Worm (Caenorhabditis elegans) whole organism, L2 larva: ENCODE data around the gene R07C12.3.

Experiments used
- C34F6.9 ChIP-seq: fragments of 150-350 bp; optimal IDR thresholded peaks from 2 replicates; lab custom pipeline; 2014; ENCODE audit warnings: missing biosample characterization, missing genetic modification characterization
- F13H6.1 ChIP-seq: sonication (generic microtip); optimal IDR thresholded peaks from 2 replicates; lab custom pipeline; 2016; ENCODE audit warnings: missing genetic modification characterization, missing compliant biosample characterization
- Y55F3AM.14 ChIP-seq: fragments of 200-800 bp; sonication (Bioruptor generic); optimal IDR thresholded peaks from 2 replicates; lab custom pipeline; 2018; ENCODE audit warnings: mild to moderate bottlenecking, missing genetic modification characterization, missing compliant biosample characterization
- aly-2 ChIP-seq: fragments of 150-350 bp; optimal IDR thresholded peaks from 2 replicates; lab custom pipeline; 2014; ENCODE audit warnings: missing biosample characterization, missing genetic modification characterization
- ama-1 ChIP-seq: fragments of 150-350 bp; optimal IDR thresholded peaks from 2 replicates; lab custom pipeline; 2018; ENCODE audit warnings: inconsistent platforms
- blmp-1 ChIP-seq: sonication (generic microtip); optimal IDR thresholded peaks from 2 replicates; lab custom pipeline; 2017; ENCODE audit warnings: missing genetic modification characterization, mild to moderate bottlenecking, missing compliant biosample characterization, antibody characterized with exemption, moderate library complexity; ENCODE audit not compliant: insufficient read depth
- ceh-16 ChIP-seq: fragments of 150-350 bp; optimal IDR thresholded peaks from 2 replicates; lab custom pipeline; 2014; ENCODE audit warnings: missing biosample characterization, missing genetic modification characterization
- ceh-82 ChIP-seq: fragments of 150-350 bp; optimal IDR thresholded peaks from 2 replicates; lab custom pipeline; 2014; ENCODE audit warnings: missing biosample characterization, missing genetic modification characterization
- dmd-4 ChIP-seq: sonication (generic microtip); optimal IDR thresholded peaks from 2 replicates; lab custom pipeline; 2017; ENCODE audit warnings: missing biosample characterization, missing genetic modification characterization
- egl-27 ChIP-seq: sonication (generic microtip); optimal IDR thresholded peaks from 3 replicates; lab custom pipeline; 2017; ENCODE audit warnings: missing biosample characterization, missing genetic modification reagents, missing genetic modification characterization
- elt-1 ChIP-seq: fragments of 150-350 bp; optimal IDR thresholded peaks from 2 replicates; lab custom pipeline; 2014; ENCODE audit warnings: missing biosample characterization, missing genetic modification characterization
- elt-3 ChIP-seq: sonication (generic microtip); optimal IDR thresholded peaks from 2 replicates; lab custom pipeline; 2017; ENCODE audit warnings: missing biosample characterization, missing genetic modification characterization
- fos-1 ChIP-seq: fragments of 150-350 bp; optimal IDR thresholded peaks from 2 replicates; lab custom pipeline; 2014; ENCODE audit warnings: missing biosample characterization, missing genetic modification characterization
- lin-11 ChIP-seq: fragments of 150-350 bp; sonication (generic microtip); optimal IDR thresholded peaks from 2 replicates; lab custom pipeline; 2014; ENCODE audit warnings: missing biosample characterization, missing genetic modification characterization, inconsistent platforms, mixed read lengths
- lin-13 ChIP-seq: fragments of 150-350 bp; optimal IDR thresholded peaks from 2 replicates; lab custom pipeline; 2014; ENCODE audit warnings: missing biosample characterization, missing genetic modification reagents, missing genetic modification characterization
- lin-39 ChIP-seq: fragments of 150-350 bp; optimal IDR thresholded peaks from 2 replicates; lab custom pipeline; 2014; ENCODE audit warnings: missing biosample characterization, missing genetic modification reagents, missing genetic modification characterization
- lsy-2 ChIP-seq, 2 experiments: fragments of 150-350 bp in 1 of 2; sonication (generic microtip) in 1 of 2; optimal IDR thresholded peaks; 2 replicates each; lab custom pipeline; 2014 to 2017; ENCODE audit warnings: missing biosample characterization in 2 of 2, missing genetic modification characterization in 2 of 2
- mbf-1 ChIP-seq: sonication (generic microtip); optimal IDR thresholded peaks from 2 replicates; lab custom pipeline; 2017; ENCODE audit warnings: missing biosample characterization, missing genetic modification characterization
- nhr-10 ChIP-seq: sonication (generic microtip); optimal IDR thresholded peaks from 2 replicates; lab custom pipeline; 2017; ENCODE audit warnings: missing biosample characterization, missing genetic modification characterization
- nhr-11 ChIP-seq: fragments of 150-350 bp; optimal IDR thresholded peaks from 2 replicates; lab custom pipeline; 2014; ENCODE audit warnings: missing biosample characterization, missing genetic modification characterization
- nhr-12 ChIP-seq: fragments of 150-350 bp; optimal IDR thresholded peaks from 2 replicates; lab custom pipeline; 2014; ENCODE audit warnings: missing biosample characterization, missing genetic modification characterization
- nhr-129 ChIP-seq: fragments of 150-350 bp; optimal IDR thresholded peaks from 2 replicates; lab custom pipeline; 2014; ENCODE audit warnings: missing biosample characterization, missing genetic modification characterization
- nhr-21 ChIP-seq: fragments of 150-350 bp; optimal IDR thresholded peaks from 2 replicates; lab custom pipeline; 2014; ENCODE audit warnings: missing biosample characterization, missing genetic modification characterization
- nhr-23 ChIP-seq: fragments of 150-350 bp; optimal IDR thresholded peaks from 2 replicates; lab custom pipeline; 2014; ENCODE audit warnings: missing biosample characterization, missing genetic modification reagents, missing genetic modification characterization
- nhr-237 ChIP-seq: fragments of 150-350 bp; optimal IDR thresholded peaks from 2 replicates; lab custom pipeline; 2014; ENCODE audit warnings: missing biosample characterization, missing genetic modification characterization
- nhr-25 ChIP-seq: fragments of 150-350 bp; sonication (generic microtip); optimal IDR thresholded peaks from 3 replicates; lab custom pipeline; 2014; ENCODE audit warnings: missing biosample characterization, missing genetic modification characterization
- nhr-77 ChIP-seq: fragments of 150-350 bp; optimal IDR thresholded peaks from 2 replicates; lab custom pipeline; 2014; ENCODE audit warnings: missing biosample characterization, missing genetic modification characterization
- peb-1 ChIP-seq: fragments of 150-350 bp; optimal IDR thresholded peaks from 2 replicates; lab custom pipeline; 2014; ENCODE audit warnings: missing biosample characterization, missing genetic modification characterization
- sem-4 ChIP-seq: fragments of 150-350 bp; optimal IDR thresholded peaks from 2 replicates; lab custom pipeline; 2014; ENCODE audit warnings: missing biosample characterization, missing genetic modification reagents, missing genetic modification characterization
- skn-1 ChIP-seq: sonication (generic microtip); optimal IDR thresholded peaks from 2 replicates; lab custom pipeline; 2017; ENCODE audit warnings: missing biosample characterization, missing genetic modification characterization
- sma-3 ChIP-seq: sonication (generic microtip); optimal IDR thresholded peaks from 2 replicates; lab custom pipeline; 2016; ENCODE audit warnings: missing genetic modification reagents, missing genetic modification characterization, missing compliant biosample characterization
- snpc-4 ChIP-seq: fragments of 150-350 bp; optimal IDR thresholded peaks from 2 replicates; lab custom pipeline; 2014; ENCODE audit warnings: missing biosample characterization, missing genetic modification characterization
- unc-39 ChIP-seq: fragments of 150-350 bp; optimal IDR thresholded peaks from 2 replicates; lab custom pipeline; 2014; ENCODE audit warnings: missing biosample characterization, missing genetic modification characterization
- zag-1 ChIP-seq: fragments of 150-350 bp; optimal IDR thresholded peaks from 2 replicates; lab custom pipeline; 2014; ENCODE audit warnings: missing biosample characterization, missing genetic modification characterization
- ztf-1 ChIP-seq: fragments of 200-800 bp; sonication (Bioruptor generic); conservative IDR thresholded peaks from 2 replicates; pipeline ENCODE4 v1.3.6; 2022; ENCODE audit warnings: missing genetic modification characterization, missing compliant biosample characterization
- ztf-11 ChIP-seq: sonication (generic microtip); optimal IDR thresholded peaks from 2 replicates; lab custom pipeline; 2017; ENCODE audit warnings: missing biosample characterization, missing genetic modification characterization
- ztf-4 ChIP-seq: fragments of 150-350 bp; optimal IDR thresholded peaks from 2 replicates; lab custom pipeline; 2014; ENCODE audit warnings: missing biosample characterization, missing genetic modification characterization

R07C12.3 gene

DNA sequence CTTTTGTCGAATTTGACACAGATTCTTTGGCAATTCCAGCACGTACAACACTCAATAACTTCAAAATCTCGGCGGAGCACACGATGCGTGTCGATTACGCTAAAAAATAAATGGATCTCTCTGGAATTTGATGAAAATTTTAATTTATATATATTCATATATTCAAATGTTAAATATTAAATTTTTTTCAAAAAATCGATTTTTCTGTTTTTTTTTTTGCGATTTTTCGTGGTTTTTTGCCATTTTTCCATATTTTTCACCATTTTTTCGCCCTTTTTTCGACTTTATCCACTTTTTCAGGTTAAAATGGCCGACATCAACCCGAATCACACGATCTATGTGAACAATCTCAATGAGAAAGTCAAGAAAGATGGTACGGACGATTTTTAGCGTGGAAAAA lies 28.9 kb downstream of the R07C12.3 start, which contains the start of gene rnp-3:
TSS of gene rnp-3 (plus strand) at position 301 of the 400 bp plus-strand sequence.
- no peak for TF ChIP-seq fos-1 (tag; lab: Kevin White, UChicago)
- TF ChIP-seq ama-1 (lab: Kevin White, UChicago): no peak
- TF ChIP-seq dmd-4 (tag; lab: Kevin White, UChicago): no peak
- no peak for TF ChIP-seq blmp-1 (tag; lab: Kevin White, UChicago)
- no peak for TF ChIP-seq ztf-1 (GFP tag; lab: Robert Waterston, UW)
- no peak for TF ChIP-seq ztf-4 (tag; lab: Kevin White, UChicago)
- no peak for TF ChIP-seq nhr-129
- no peak for TF ChIP-seq F13H6.1 (tag; lab: Kevin White, UChicago)
- no peak for TF ChIP-seq nhr-21 (tag; lab: Kevin White, UChicago)
- TF ChIP-seq Y55F3AM.14 (GFP tag; lab: Kevin White, UChicago): no peak
- TF ChIP-seq sma-3 (GFP tag; lab: Kevin White, UChicago): no peak
- TF ChIP-seq nhr-23 (tag; lab: Kevin White, UChicago): no peak
- TF ChIP-seq lin-11: no peak
- TF ChIP-seq zag-1 (tag; lab: Kevin White, UChicago): no peak

DNA sequence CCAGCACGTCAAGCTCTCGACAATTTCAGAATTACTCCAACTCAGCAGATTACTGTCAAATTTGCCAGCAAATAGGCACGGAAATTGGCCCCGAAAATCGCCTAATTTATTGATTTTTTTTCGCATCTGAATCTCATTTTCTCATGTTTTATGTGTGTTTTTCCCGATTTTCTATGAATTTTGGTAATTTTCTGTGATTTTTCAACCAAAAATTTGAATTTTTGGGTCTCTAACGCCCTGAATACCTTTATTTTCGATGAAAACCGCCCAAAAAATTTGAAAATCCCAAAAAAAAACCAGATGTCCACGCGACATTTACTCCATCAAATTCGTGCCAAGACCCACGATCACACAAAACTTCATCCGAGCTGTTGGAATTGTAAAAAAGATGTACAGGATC lies 31.2 kb downstream of the R07C12.3 start, which contains the start of gene dnj-15:
TSS of gene dnj-15 (plus strand) at position 301 of the 400 bp plus-strand sequence.
- TF ChIP-seq elt-1 (no peak), F13H6.1 (tag; lab: Kevin White, UChicago) (no peak), skn-1 (tag; lab: Kevin White, UChicago) (no peak)

- TF ChIP-seq unc-39 (tag; lab: Kevin White, UChicago): no peak
- TF ChIP-seq skn-1 (tag; lab: Kevin White, UChicago): no peak
- TF ChIP-seq ztf-1 (GFP tag; lab: Robert Waterston, UW): no peak
- no peak for TF ChIP-seq aly-2 (tag; lab: Kevin White, UChicago)
- no peak for TF ChIP-seq C34F6.9 (tag; lab: Kevin White, UChicago)
- TF ChIP-seq nhr-129: no peak
- TF ChIP-seq ceh-82 (tag; lab: Kevin White, UChicago): no peak
- no peak for TF ChIP-seq elt-3 (tag; lab: Kevin White, UChicago)
- TF ChIP-seq sma-3 (GFP tag; lab: Kevin White, UChicago): no peak
- no peak for TF ChIP-seq dmd-4 (tag; lab: Kevin White, UChicago)
- TF ChIP-seq ztf-4 (tag; lab: Kevin White, UChicago): no peak
Observed at ce11 chrIV:4176659-4177058, 31.8 kb downstream of the R07C12.3 start.

DNA sequence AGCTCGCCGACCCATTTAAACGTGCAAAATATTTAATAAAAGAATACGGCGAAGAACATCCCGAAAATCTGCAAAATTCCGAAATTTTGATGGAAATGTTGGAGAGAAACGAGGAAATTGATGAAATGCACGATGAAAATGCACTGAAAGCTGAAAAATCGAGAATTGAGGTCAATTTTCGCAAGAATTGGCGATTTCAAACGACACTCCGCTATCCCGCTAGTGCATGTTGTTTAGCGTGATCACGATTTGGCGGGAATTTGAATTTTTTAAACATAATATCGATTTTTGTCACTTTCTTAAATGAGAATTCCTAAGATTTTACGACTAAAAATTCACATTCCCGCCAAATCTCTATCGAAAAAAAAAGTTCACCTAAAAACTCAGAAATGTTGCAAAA lies 32.7 kb downstream of the R07C12.3 start:
- TF ChIP-seq lsy-2 (tag; optimal IDR thresholded peaks at IDR 0.05; lab: Kevin White, UChicago): no peak
- TF ChIP-seq dmd-4 (tag; lab: Kevin White, UChicago): no peak
- TF ChIP-seq lin-13 (GFP tag; lab: Kevin White, UChicago): no peak
- no peak for TF ChIP-seq nhr-10 (tag; lab: Kevin White, UChicago)
- no peak for TF ChIP-seq snpc-4 (tag; lab: Kevin White, UChicago)
- TF ChIP-seq peb-1 (tag; lab: Kevin White, UChicago): no peak
- TF ChIP-seq skn-1 (tag; lab: Kevin White, UChicago): no peak
- TF ChIP-seq ceh-82 (tag; lab: Kevin White, UChicago): no peak
- no peak for TF ChIP-seq zag-1 (tag; lab: Kevin White, UChicago)
- no peak for TF ChIP-seq ztf-4 (tag; lab: Kevin White, UChicago)
- TF ChIP-seq nhr-77: no peak
- TF ChIP-seq ztf-11: no peak
- no peak for TF ChIP-seq nhr-11 (tag; lab: Kevin White, UChicago)
- no peak for TF ChIP-seq nhr-237

- TF ChIP-seq elt-1 (no peak), ztf-1 (GFP tag; lab: Robert Waterston, UW) (no peak), ceh-82 (tag; lab: Kevin White, UChicago) (no peak), nhr-11 (tag; lab: Kevin White, UChicago) (no peak), skn-1 (tag; lab: Kevin White, UChicago) (no peak), nhr-12 (tag; lab: Kevin White, UChicago) (no peak), blmp-1 (tag; lab: Kevin White, UChicago) (no peak), egl-27 (no peak), aly-2 (tag; lab: Kevin White, UChicago) (no peak), nhr-77 (no peak), sem-4 (tag; lab: Kevin White, UChicago) (no peak), ama-1 (lab: Kevin White, UChicago) (no peak), lsy-2 (tag; optimal IDR thresholded peaks at IDR 0.05; lab: Kevin White, UChicago) (no peak), nhr-25 (no peak), zag-1 (tag; lab: Kevin White, UChicago) (no peak), ceh-16 (tag; lab: Kevin White, UChicago) (no peak), unc-39 (tag; lab: Kevin White, UChicago) (no peak), ztf-11 (no peak), mbf-1 (tag; lab: Kevin White, UChicago) (no peak), lin-39 (no peak)
Observed at ce11 chrIV:4178424-4178823, 33.5 kb downstream of the R07C12.3 start, which contains the start of gene tsen-34. Gene tsen-34 (plus strand): TSS chrIV:4178457.
